Fruit fly (Drosophila melanogaster): ENCODE measurements around the gene CG7634.

The CG7634 gene

DNA sequence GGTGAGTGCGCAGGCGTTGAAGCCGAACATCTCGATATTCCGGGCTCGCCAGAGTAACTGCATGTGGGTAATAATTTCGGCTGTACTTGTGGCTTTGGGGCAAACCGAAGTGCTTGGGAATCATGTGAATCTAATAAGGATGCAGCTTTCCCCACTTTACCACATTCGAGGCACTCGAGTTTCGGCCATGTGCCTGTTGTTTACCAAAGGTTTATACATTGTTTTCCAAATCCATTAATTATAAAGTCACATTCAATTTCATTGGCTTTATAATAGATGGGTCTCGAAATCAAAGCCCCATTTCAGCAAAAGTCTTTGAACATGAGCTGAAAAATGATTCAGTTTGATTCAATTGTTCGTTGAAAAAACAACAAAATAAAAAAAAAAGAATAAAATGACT, at the start of gene CG7634:
Gene CG7634 (plus strand): TSS at position 301 of the 400 bp plus-strand sequence.
- no peak for TF ChIP-seq ttk (optimal IDR thresholded peaks at IDR 0.05)
- no peak for TF ChIP-seq psq (optimal IDR thresholded peaks at IDR 0.05)
- TF ChIP-seq Sin3A (optimal IDR thresholded peaks at IDR 0.05) = no peak
- no peak for TF ChIP-seq insv (optimal IDR thresholded peaks at IDR 0.05)

DNA sequence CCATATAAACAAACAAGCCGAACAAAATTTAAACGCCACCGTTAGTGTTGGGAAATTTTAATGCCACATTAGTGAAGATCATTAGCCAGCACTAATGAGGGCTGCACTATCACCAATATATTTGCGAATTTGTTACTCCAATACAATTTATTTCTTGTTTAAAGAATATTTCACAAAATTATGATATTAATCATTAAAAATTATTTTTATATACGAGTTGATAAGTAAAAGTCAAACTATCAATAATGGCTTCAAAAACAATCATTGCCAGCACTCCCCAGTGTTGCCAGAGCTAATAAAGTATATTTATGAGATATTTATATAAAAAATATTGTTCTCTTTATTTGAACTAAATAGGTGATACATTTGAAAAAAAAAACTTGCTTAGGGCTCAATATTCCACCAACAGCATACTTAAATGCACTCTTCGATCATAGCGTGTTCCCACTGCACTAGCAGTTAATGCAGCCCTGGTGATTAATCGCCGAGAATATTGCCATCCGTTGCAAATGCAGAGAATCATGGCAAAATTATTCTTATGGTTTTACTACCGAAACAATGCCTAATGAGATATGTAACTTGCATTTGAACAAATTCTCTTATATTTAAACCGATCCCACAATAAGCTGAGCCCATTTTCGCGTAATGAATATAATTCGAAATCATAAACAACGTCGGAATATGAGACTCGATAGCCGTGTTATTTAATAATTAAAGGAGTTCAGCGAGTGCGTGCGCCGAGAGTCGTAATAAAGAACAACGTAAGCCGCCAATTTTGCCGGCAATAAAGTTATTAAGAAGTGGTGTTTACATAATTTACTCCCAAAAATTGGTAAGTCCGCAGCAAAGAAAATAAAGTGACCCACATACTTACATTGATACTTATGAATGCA, 49.2 kb upstream of the CG7634 start, which contains the start of the genes SAK and Cdk12:
Gene SAK (minus strand): TSS at position 65 of the 893 bp plus-strand sequence.
Gene Cdk12 (plus strand): TSS at position 484 of the 893 bp plus-strand sequence.
- TF ChIP-seq Myc (optimal IDR thresholded peaks at IDR 0.05) = no peak
- TF ChIP-seq psq (optimal IDR thresholded peaks at IDR 0.05) = no peak
- no peak for TF ChIP-seq insv (optimal IDR thresholded peaks at IDR 0.05)
- TF ChIP-seq ttk (optimal IDR thresholded peaks at IDR 0.05) = no peak
- TF ChIP-seq Sin3A (optimal IDR thresholded peaks at IDR 0.05) = no peak
- no peak for TF ChIP-seq h (optimal IDR thresholded peaks at IDR 0.05)

DNA sequence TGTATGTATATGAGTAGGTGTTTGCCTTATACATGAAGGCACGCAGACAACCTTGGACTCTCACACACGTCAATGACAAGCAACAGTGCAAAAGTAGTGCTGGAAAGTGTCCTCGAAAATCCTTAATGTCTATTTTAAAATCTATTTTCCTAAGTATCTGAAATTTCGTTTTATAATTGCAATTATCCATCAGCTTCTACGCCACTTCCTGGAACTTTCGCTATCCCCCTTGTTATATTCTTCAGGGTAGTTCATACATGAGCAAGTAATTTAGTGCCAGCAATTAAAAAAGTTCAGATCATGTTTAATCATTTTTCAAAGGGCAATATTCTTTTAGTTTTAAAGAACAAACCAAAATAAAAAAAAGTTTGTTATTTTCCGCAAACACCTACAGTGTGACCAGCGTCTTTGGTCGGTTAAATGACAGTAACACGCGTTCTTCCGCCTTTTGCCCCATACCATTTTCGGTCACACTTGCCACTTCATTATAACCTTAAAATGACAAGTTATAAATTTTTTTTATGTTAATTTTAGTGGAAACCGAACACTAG, 48.4 kb upstream of the CG7634 start:
- TF ChIP-seq ttk (optimal IDR thresholded peaks at IDR 0.05) (no peak), insv (optimal IDR thresholded peaks at IDR 0.05) (no peak), h (optimal IDR thresholded peaks at IDR 0.05) (no peak), Sin3A (optimal IDR thresholded peaks at IDR 0.05) (no peak), Myc (optimal IDR thresholded peaks at IDR 0.05) (no peak), psq (optimal IDR thresholded peaks at IDR 0.05) (no peak)

DNA sequence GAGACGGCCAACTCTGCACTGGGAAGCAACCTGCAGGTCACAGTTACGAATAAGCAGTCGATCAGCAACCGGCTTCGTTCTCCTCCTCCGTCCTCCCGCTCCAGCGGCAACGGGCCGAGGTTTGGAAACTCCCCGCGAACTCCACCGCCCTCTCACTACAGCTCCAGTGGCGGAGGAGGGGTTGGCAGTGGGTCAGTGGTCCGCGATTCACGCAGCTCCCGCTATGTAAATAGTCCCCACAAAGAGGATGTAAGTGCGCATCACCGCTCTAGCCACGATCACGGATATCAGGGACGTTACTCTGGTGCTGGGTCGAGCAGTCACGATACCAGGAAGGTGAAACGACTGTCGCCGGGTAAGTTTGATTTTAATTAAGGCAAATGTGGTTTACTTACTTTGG, 46.9 kb upstream of the CG7634 start:
- no peak for TF ChIP-seq psq (optimal IDR thresholded peaks at IDR 0.05)
- TF ChIP-seq Myc (optimal IDR thresholded peaks at IDR 0.05) = no peak
- no peak for TF ChIP-seq insv (optimal IDR thresholded peaks at IDR 0.05)
- TF ChIP-seq ttk (optimal IDR thresholded peaks at IDR 0.05) = no peak

DNA sequence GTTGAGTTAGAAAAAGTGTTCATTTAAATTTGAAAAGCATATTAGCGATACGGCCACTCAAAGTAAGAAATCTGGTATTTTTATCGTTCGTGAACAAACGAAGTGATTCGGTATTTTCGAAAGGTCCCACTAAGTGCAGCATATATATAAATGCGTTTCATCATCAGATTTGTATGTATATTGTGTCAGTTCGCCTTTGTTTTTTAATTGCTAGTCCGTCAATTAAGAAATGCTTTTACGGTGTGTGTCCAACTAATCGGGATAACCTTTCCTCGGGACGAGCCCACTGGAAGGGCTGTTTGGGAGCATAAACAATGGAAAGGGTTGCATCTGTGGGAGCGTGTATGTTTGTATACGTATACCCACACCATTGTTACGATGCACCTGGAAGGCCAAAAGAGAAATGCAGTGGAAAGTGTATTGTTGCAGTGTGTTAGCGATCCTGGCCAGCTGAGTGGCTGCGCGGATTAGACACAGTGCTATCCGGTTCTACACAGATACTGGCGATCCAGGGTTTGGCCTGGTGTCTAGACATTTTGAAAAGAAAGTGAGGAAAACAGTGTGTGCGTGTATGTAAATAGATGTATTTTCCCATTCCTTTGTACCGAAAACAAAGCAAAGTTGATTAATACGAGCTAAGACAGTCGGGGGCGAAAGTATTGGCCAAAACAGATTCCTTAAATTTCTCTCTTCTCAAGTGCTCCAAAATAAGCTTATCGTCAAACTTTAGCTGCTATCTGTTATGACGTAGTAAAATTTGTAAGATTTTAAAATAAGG, 42.0 kb upstream of the CG7634 start, which contains the start of gene CG7611:
Gene CG7611 (plus strand): TSS at position 128 of the 778 bp plus-strand sequence.
- no peak for TF ChIP-seq Sin3A (optimal IDR thresholded peaks at IDR 0.05)

DNA sequence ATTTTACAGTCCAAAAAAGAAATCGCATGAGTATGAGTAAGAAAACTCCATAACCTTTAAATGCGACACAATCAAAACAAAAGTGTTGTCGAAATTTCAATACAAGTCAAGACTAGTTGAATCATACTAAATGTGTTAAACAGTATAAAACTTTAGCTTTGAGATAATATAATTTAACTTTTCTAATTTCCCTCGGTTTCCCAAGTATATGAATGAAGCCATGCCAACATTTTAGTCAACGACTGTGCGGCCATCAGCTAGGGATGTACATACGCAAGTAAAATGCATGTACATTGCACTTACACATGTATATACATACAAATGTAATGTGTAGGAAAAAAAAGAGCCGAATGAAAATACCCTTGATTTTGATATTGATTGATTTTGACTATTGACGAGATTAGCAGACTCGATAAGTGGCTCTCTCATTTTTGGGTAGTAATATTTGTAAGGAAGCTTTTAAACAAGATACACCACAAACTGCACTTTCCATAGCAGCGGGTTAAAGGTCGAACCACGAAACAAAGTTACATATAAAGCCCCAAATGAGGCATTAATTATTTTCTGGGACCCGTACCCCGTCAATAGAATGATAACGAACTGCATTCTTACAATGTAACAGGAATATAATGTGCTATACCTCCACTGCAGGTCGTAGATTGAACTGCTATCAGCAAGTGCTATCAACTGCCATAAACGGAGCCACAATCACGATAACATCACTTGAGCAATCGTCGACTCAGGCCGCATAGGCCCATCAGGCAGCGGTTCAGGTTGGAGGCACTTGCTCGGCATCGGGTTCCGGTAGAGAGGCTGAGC, 40.9 kb upstream of the CG7634 start:
- TF ChIP-seq Myc (optimal IDR thresholded peaks at IDR 0.05) = no peak
- no peak for TF ChIP-seq psq (optimal IDR thresholded peaks at IDR 0.05)
- no peak for TF ChIP-seq h (optimal IDR thresholded peaks at IDR 0.05)
- no peak for TF ChIP-seq ttk (optimal IDR thresholded peaks at IDR 0.05)
- TF ChIP-seq insv (optimal IDR thresholded peaks at IDR 0.05) = no peak
- TF ChIP-seq Sin3A (optimal IDR thresholded peaks at IDR 0.05) = no peak

DNA sequence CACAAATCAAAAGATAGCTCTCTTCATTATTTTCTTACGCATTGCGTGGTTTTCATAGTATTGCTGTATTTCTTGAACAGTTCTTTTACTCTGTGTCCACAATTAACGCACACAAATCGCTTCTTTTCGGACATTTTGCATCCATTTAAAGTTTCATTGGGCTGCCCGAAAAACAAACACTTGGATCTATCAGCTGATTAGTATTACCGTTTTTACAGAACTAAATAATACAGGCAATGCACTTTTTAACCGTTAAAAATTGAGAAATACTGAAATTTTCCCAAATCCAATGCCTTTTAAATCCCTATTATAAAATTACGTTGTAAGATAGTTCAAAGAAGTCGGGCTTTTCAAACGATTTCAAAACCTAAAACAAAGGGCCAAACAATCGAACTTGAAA, 36.1 kb upstream of the CG7634 start, which contains the start of gene Arv1:
Gene Arv1 (minus strand): TSS at position 226 of the 400 bp plus-strand sequence.
- TF ChIP-seq psq (optimal IDR thresholded peaks at IDR 0.05) (no peak), ttk (optimal IDR thresholded peaks at IDR 0.05) (no peak), insv (optimal IDR thresholded peaks at IDR 0.05) (no peak), h (optimal IDR thresholded peaks at IDR 0.05) (no peak), Sin3A (optimal IDR thresholded peaks at IDR 0.05) (no peak), Myc (optimal IDR thresholded peaks at IDR 0.05) (no peak)

DNA sequence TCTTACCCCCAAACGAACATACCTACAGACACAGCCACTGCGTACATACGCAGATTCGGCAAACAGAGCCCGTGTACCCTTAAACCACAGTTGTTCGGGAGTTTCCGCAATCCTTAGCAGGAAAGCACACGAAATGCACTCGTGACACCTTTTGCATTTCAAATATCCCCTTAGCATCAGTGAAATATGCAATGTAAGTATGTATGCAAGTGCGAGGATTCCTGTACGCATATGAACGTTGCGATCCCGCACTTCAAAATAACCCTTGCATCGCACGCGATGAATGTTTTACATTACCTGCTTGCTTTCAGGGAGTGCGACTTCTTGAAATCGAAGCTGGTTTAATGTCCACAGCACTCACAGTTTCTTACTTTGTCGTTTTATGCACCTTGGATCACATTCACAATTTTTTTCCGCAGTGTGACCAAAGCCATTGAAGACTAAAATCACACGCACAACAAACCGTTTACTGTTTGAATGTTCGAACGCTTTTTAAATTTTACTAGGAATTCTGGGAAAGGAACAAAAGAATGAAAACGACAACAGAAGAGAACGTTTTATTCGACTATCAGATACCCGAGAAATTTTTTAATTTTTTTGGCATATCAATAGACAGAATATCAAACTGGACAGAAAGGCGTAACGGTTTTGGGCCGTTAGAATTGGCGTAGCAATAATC, 31.8 kb upstream of the CG7634 start, which contains the start of gene Mkrn1:
Gene Mkrn1 (minus strand): TSS at position 444 of the 679 bp plus-strand sequence.
- TF ChIP-seq h (optimal IDR thresholded peaks at IDR 0.05) (no peak), psq (optimal IDR thresholded peaks at IDR 0.05) (no peak), insv (optimal IDR thresholded peaks at IDR 0.05) (no peak), ttk (optimal IDR thresholded peaks at IDR 0.05) (no peak), Myc (optimal IDR thresholded peaks at IDR 0.05) (no peak), Sin3A (optimal IDR thresholded peaks at IDR 0.05) (no peak)

DNA sequence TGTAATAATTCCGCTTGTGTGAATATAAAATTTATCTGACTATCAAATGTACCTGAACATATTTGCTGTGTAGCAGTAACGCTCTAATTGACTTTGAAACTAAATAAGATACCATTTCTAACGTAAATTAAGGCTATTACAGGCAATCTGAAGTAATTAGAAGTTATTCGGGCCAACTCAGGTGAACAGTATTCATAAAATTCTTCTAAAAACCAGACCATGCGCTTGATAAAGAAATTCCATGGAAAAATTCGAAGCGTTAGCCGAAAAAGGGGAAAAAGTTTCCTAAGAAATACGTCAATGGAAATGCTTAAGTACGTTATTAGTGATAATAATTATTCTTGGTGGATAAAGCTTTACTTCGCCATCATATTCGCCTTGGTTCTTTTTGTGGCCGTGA, 30.9 kb upstream of the CG7634 start, which contains the start of gene ppk5:
Gene ppk5 (plus strand): TSS at position 301 of the 400 bp plus-strand sequence.
- no peak for TF ChIP-seq Myc (optimal IDR thresholded peaks at IDR 0.05)
- TF ChIP-seq insv (optimal IDR thresholded peaks at IDR 0.05) = no peak
- TF ChIP-seq psq (optimal IDR thresholded peaks at IDR 0.05) = no peak
- no peak for TF ChIP-seq ttk (optimal IDR thresholded peaks at IDR 0.05)
- TF ChIP-seq h (optimal IDR thresholded peaks at IDR 0.05) = no peak
- no peak for TF ChIP-seq Sin3A (optimal IDR thresholded peaks at IDR 0.05)

DNA sequence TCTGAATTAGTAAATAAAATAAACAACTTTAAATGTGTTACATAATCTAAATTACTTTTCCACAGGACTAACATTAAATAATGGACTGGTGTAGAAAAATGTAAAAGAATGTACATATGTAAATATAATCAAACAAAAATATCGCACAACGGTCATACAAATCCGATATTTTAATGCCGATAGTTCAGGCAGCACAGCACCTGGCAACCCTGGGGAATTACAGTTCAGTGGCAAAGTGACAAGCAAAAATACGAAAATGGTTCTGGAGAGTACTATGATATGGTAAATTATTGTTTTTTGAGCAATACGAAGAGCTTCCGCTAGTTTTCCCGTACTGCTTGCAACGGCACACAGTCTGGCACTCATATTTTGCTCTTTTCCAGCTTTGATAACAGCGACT, 28.4 kb upstream of the CG7634 start, which contains the start of gene Rpn10:
Gene Rpn10 (plus strand): TSS at position 144 of the 400 bp plus-strand sequence.
- TF ChIP-seq psq (optimal IDR thresholded peaks at IDR 0.05) = no peak
- no peak for TF ChIP-seq h (optimal IDR thresholded peaks at IDR 0.05)
- TF ChIP-seq Sin3A (optimal IDR thresholded peaks at IDR 0.05) = no peak
- TF ChIP-seq ttk (optimal IDR thresholded peaks at IDR 0.05) = no peak
- TF ChIP-seq insv (optimal IDR thresholded peaks at IDR 0.05) = no peak
- no peak for TF ChIP-seq Myc (optimal IDR thresholded peaks at IDR 0.05)

DNA sequence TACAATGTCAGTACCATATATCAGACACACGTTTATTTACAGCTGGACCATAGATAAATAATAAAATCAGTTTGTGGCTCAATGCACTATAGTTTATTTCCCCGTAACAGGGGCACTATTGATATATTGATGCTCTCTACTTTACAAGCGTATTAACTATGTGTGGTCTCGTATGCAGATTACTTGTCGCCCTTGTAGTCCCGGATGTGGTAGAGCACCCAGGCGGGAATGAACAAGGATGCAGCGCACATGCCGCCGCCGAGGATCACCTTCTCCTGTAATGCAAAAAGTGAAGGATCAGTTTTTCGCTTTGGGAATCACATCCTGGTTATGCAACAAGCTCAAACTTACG, 26.4 kb upstream of the CG7634 start:
- TF ChIP-seq h (optimal IDR thresholded peaks at IDR 0.05) (no peak), Sin3A (optimal IDR thresholded peaks at IDR 0.05) (no peak), Myc (optimal IDR thresholded peaks at IDR 0.05) (no peak), insv (optimal IDR thresholded peaks at IDR 0.05) (no peak), ttk (optimal IDR thresholded peaks at IDR 0.05) (no peak), psq (optimal IDR thresholded peaks at IDR 0.05) (no peak)
